Fruit fly (Drosophila melanogaster) whole organism, adult: ENCODE data around the gene CG42526.

Experiments used
- CG11617 ChIP-seq: fragments of 200-800 bp; sonication (Bioruptor generic); optimal IDR thresholded peaks from 2 replicates; lab custom pipeline; 2017; ENCODE audit warnings: mild to moderate bottlenecking, missing biosample characterization, missing genetic modification reagents, missing genetic modification characterization
- CG12768 ChIP-seq: fragments of 200-800 bp; sonication (Bioruptor generic); optimal IDR thresholded peaks from 2 replicates; lab custom pipeline; 2017; ENCODE audit warnings: missing biosample characterization, missing genetic modification characterization, mild to moderate bottlenecking, moderate library complexity, missing genetic modification reagents
- CG14711 ChIP-seq: fragments of 200-800 bp; sonication (Bioruptor generic); optimal IDR thresholded peaks from 2 replicates; lab custom pipeline; 2018; ENCODE audit warnings: missing biosample characterization, mild to moderate bottlenecking, missing genetic modification characterization, moderate library complexity
- CG1620 ChIP-seq: fragments of 200-800 bp; sonication (Bioruptor generic); optimal IDR thresholded peaks from 2 replicates; lab custom pipeline; 2016; ENCODE audit warnings: missing biosample characterization, missing genetic modification characterization
- CG33017 ChIP-seq: fragments of 200-800 bp; sonication (Bioruptor generic); optimal IDR thresholded peaks from 2 replicates; lab custom pipeline; 2018; ENCODE audit warnings: missing biosample characterization, mild to moderate bottlenecking, missing genetic modification characterization, moderate library complexity
- CG5204 ChIP-seq: fragments of 200-800 bp; sonication (Bioruptor generic); optimal IDR thresholded peaks from 2 replicates; lab custom pipeline; 2016; ENCODE audit warnings: missing biosample characterization, missing genetic modification characterization
- CG7045 ChIP-seq: fragments of 200-800 bp; sonication (Bioruptor generic); optimal IDR thresholded peaks from 2 replicates; lab custom pipeline; 2017; ENCODE audit warnings: missing biosample characterization, mild to moderate bottlenecking, missing genetic modification characterization
- CG7101 ChIP-seq: fragments of 200-800 bp; sonication (Bioruptor generic); optimal IDR thresholded peaks from 2 replicates; lab custom pipeline; 2018; ENCODE audit warnings: missing biosample characterization, mild to moderate bottlenecking, missing genetic modification characterization, moderate library complexity
- Clk ChIP-seq: fragments of 200-800 bp; sonication (Bioruptor generic); optimal IDR thresholded peaks from 2 replicates; lab custom pipeline; 2017; ENCODE audit warnings: missing biosample characterization, missing genetic modification characterization
- Crg-1 ChIP-seq: fragments of 200-800 bp; sonication (Bioruptor generic); optimal IDR thresholded peaks from 2 replicates; lab custom pipeline; 2016; ENCODE audit warnings: missing biosample characterization, missing genetic modification characterization
- Hr96 ChIP-seq: fragments of 200-800 bp; sonication (Bioruptor generic); optimal IDR thresholded peaks from 2 replicates; lab custom pipeline; 2016; ENCODE audit warnings: missing biosample characterization, missing genetic modification characterization
- Mnt ChIP-seq: fragments of 200-800 bp; sonication (Bioruptor generic); optimal IDR thresholded peaks from 2 replicates; lab custom pipeline; 2016; ENCODE audit warnings: missing biosample characterization, mild to moderate bottlenecking, missing genetic modification characterization
- bab1 ChIP-seq: fragments of 200-800 bp; sonication (Bioruptor generic); optimal IDR thresholded peaks from 3 replicates; lab custom pipeline; 2019; ENCODE audit warnings: missing biosample characterization, mild to moderate bottlenecking, missing genetic modification characterization, moderate library complexity
- cic ChIP-seq: fragments of 200-800 bp; sonication (Bioruptor generic); optimal IDR thresholded peaks from 2 replicates; lab custom pipeline; 2017; ENCODE audit warnings: missing biosample characterization, mild to moderate bottlenecking, missing genetic modification characterization, moderate library complexity
- cnc ChIP-seq, 2 experiments: fragments of >200 bp; optimal IDR thresholded peaks; 2 replicates each; lab custom pipeline; 2017
- kay ChIP-seq: fragments of 200-800 bp; sonication (Bioruptor generic); peaks from one replicate; lab custom pipeline; 2016; ENCODE audit warnings: missing biosample characterization, missing genetic modification characterization, borderline replicate concordance
- ovo ChIP-seq: fragments of 200-800 bp; sonication (Bioruptor generic); optimal IDR thresholded peaks from 2 replicates; lab custom pipeline; 2016; ENCODE audit warnings: missing biosample characterization, missing genetic modification characterization
- pad ChIP-seq: fragments of 200-800 bp; sonication (Bioruptor generic); optimal IDR thresholded peaks from 3 replicates; lab custom pipeline; 2017; ENCODE audit warnings: missing biosample characterization, missing genetic modification characterization, mild to moderate bottlenecking, moderate library complexity, missing genetic modification reagents
- tj ChIP-seq: fragments of 200-800 bp; sonication (Bioruptor generic); optimal IDR thresholded peaks from 3 replicates; lab custom pipeline; 2017; ENCODE audit warnings: missing biosample characterization, mild to moderate bottlenecking, missing genetic modification characterization, moderate library complexity
- toe ChIP-seq: fragments of 200-800 bp; sonication (Bioruptor generic); optimal IDR thresholded peaks from 2 replicates; lab custom pipeline; 2016; ENCODE audit warnings: missing biosample characterization, missing genetic modification characterization

The CG42526 gene

DNA sequence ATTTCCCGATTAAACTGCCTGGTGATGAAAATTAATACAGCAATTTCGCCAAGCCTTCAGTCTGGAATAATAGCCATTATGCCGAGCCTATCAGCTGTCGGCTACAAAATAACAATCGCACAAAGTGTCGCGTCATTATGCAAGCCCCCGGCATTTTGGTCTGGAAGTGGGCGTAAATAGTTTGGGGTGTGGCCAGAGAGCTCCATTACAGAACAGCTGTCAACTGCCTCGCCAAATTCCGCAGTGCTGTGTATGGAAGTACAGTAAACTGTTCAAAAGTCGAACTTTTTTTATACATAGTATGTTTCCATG is 14.4 kb downstream of the CG42526 start:
- TF ChIP-seq CG7045 (GFP tag; lab: Kevin White, UChicago) (no peak), CG1620 (GFP tag; lab: Kevin White, UChicago) (no peak), cnc (optimal IDR thresholded peaks at IDR 0.05; lab: Kevin White, UChicago) (peak; percentile 71 to 73), cic (no peak), ovo (GFP tag; lab: Kevin White, UChicago) (no peak), pad (GFP tag; lab: Kevin White, UChicago) (no peak), Clk (no peak), Hr96 (no peak), Crg-1 (GFP tag; lab: Kevin White, UChicago) (no peak)

DNA sequence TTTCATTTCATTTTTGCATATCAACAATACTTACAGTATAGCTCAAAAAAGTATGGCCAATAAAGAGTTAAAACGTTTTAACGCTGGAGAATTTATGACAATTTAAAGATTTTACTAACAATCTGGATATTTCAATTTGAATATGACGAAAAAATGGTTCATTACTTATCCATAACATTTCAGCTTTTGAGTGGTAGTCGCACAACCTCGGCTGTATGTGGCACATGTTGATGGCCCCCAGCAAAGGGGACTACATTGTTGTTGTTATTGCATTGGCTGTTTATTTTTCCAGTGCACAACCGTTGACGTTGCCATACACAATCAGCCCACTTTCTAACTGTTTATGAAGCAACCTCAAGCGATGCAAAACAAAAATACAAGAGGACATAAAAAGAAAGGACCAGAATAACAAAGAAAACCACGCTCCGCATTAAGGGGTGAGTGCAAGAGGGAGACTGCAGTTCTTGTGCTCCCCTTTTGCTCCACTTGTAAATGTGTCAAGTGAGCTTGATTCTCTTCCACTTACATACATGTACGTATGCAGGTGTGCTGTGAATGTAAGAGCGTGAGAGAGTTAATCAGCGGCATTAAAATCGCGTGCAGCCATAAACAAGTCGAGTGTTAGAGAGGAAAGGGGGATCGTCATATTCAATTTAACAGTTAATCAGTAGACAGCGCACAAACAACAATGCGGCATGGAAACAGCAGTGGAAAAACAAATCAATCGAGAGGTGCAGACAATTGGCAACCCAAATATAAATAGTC is 15.0 kb downstream of the CG42526 start:
- TF ChIP-seq CG7101 (tag; lab: Kevin White, UChicago): peak; percentile 95
- peak; percentile 88 for TF ChIP-seq CG12768 (GFP tag; lab: Kevin White, UChicago)
- peak; percentile 89 for TF ChIP-seq Mnt (GFP tag; lab: Kevin White, UChicago)
- peak; percentile 87 for TF ChIP-seq Crg-1 (GFP tag; lab: Kevin White, UChicago)
- peak; percentile 92 for TF ChIP-seq pad (GFP tag; lab: Kevin White, UChicago)
- peak; percentile 91 for TF ChIP-seq CG14711 (tag; lab: Kevin White, UChicago)
- TF ChIP-seq kay (GFP tag; lab: Kevin White, UChicago): peak; percentile 96
- TF ChIP-seq bab1 (GFP tag; lab: Kevin White, UChicago): peak; percentile 98
- peak; percentile 95 for TF ChIP-seq CG7045 (GFP tag; lab: Kevin White, UChicago)
- TF ChIP-seq cnc (optimal IDR thresholded peaks at IDR 0.05; lab: Kevin White, UChicago): no peak
- TF ChIP-seq CG33017 (tag; lab: Kevin White, UChicago): peak; percentile 96
- peak; percentile 95 for TF ChIP-seq CG11617 (GFP tag; lab: Kevin White, UChicago)
- TF ChIP-seq CG5204 (GFP tag; lab: Kevin White, UChicago): peak; percentile 89
- peak; percentile 58 for TF ChIP-seq toe (GFP tag; lab: Kevin White, UChicago)
- TF ChIP-seq CG1620 (GFP tag; lab: Kevin White, UChicago): peak; percentile 84
- peak; percentile 61 for TF ChIP-seq Clk
- TF ChIP-seq cic: peak; percentile 87
- TF ChIP-seq tj (GFP tag; lab: Kevin White, UChicago): peak; percentile 94
- TF ChIP-seq ovo (GFP tag; lab: Kevin White, UChicago): peak; percentile 84
- TF ChIP-seq Hr96: peak; percentile 80

- TF ChIP-seq CG1620 (GFP tag; lab: Kevin White, UChicago) (no peak), Mnt (GFP tag; lab: Kevin White, UChicago) (no peak), cic (no peak), ovo (GFP tag; lab: Kevin White, UChicago) (no peak), pad (GFP tag; lab: Kevin White, UChicago) (no peak), toe (GFP tag; lab: Kevin White, UChicago) (no peak), CG7101 (tag; lab: Kevin White, UChicago) (no peak), kay (GFP tag; lab: Kevin White, UChicago) (no peak), Crg-1 (GFP tag; lab: Kevin White, UChicago) (no peak), CG14711 (tag; lab: Kevin White, UChicago) (no peak), CG7045 (GFP tag; lab: Kevin White, UChicago) (no peak), CG11617 (GFP tag; lab: Kevin White, UChicago) (no peak), tj (GFP tag; lab: Kevin White, UChicago) (peak; percentile 54), CG12768 (GFP tag; lab: Kevin White, UChicago) (peak; percentile 24), cnc (optimal IDR thresholded peaks at IDR 0.05; lab: Kevin White, UChicago) (peak; percentile 40 to 63), CG5204 (GFP tag; lab: Kevin White, UChicago) (peak; percentile 35), CG33017 (tag; lab: Kevin White, UChicago) (no peak), Hr96 (peak; percentile 38), bab1 (GFP tag; lab: Kevin White, UChicago) (peak; percentile 41)
Measured at dm6 chr3L:9419328-9419727, 15.9 kb downstream of the CG42526 start.

- TF ChIP-seq toe (GFP tag; lab: Kevin White, UChicago) (no peak), CG1620 (GFP tag; lab: Kevin White, UChicago) (no peak)
Measured at dm6 chr3L:9417288-9417687, 17.9 kb downstream of the CG42526 start, which contains the start of gene CG3982. Gene CG3982 (minus strand): TSS chr3L:9417388.

- TF ChIP-seq CG33017 (tag; lab: Kevin White, UChicago) (peak; percentile 84), cic (peak; percentile 66), toe (GFP tag; lab: Kevin White, UChicago) (peak; percentile 91), CG11617 (GFP tag; lab: Kevin White, UChicago) (peak; percentile 90), CG5204 (GFP tag; lab: Kevin White, UChicago) (no peak), CG7045 (GFP tag; lab: Kevin White, UChicago) (peak; percentile 83), CG14711 (tag; lab: Kevin White, UChicago) (peak; percentile 85), Clk (peak; percentile 62), ovo (GFP tag; lab: Kevin White, UChicago) (peak; percentile 74), pad (GFP tag; lab: Kevin White, UChicago) (peak; percentile 61), Crg-1 (GFP tag; lab: Kevin White, UChicago) (peak; percentile 77), CG7101 (tag; lab: Kevin White, UChicago) (peak; percentile 88), CG1620 (GFP tag; lab: Kevin White, UChicago) (peak; percentile 84), bab1 (GFP tag; lab: Kevin White, UChicago) (peak; percentile 80), cnc (optimal IDR thresholded peaks at IDR 0.05; lab: Kevin White, UChicago) (no peak), tj (GFP tag; lab: Kevin White, UChicago) (peak; percentile 72), Hr96 (no peak), CG12768 (GFP tag; lab: Kevin White, UChicago) (peak; percentile 78), Mnt (GFP tag; lab: Kevin White, UChicago) (peak; percentile 89), kay (GFP tag; lab: Kevin White, UChicago) (peak; percentile 87)
Measured at dm6 chr3L:9410754-9411423, 24.3 kb downstream of the CG42526 start, which contains the start of the genes CG4022 and Cpsf5. Gene CG4022 (minus strand): TSS chr3L:9410832. Gene Cpsf5 (plus strand): TSS chr3L:9411038.
